Worm (Caenorhabditis elegans) whole organism, L1 larva: ENCODE data around the gene srz-101.

Source experiments
- ama-1 ChIP-seq: fragments of 150-350 bp; optimal IDR thresholded peaks from 2 replicates; lab custom pipeline; 2014
- ces-1 ChIP-seq: fragments of 150-350 bp; optimal IDR thresholded peaks from 2 replicates; lab custom pipeline; 2014; ENCODE audit warnings: missing biosample characterization, missing genetic modification reagents, missing genetic modification characterization
- lin-13 ChIP-seq: fragments of 150-350 bp; optimal IDR thresholded peaks from 2 replicates; lab custom pipeline; 2014; ENCODE audit warnings: missing biosample characterization, missing genetic modification reagents, missing genetic modification characterization
- lsy-2 ChIP-seq, 2 experiments: fragments of 150-350 bp; optimal IDR thresholded peaks; 2 replicates each; lab custom pipeline; 2014; ENCODE audit warnings: missing biosample characterization in 2 of 2, missing genetic modification characterization in 2 of 2
- nhr-12 ChIP-seq: sonication (generic microtip); optimal IDR thresholded peaks from 2 replicates; lab custom pipeline; 2017; ENCODE audit warnings: missing biosample characterization, missing genetic modification characterization
- nhr-28 ChIP-seq: fragments of 150-350 bp; optimal IDR thresholded peaks from 2 replicates; lab custom pipeline; 2014; ENCODE audit warnings: missing biosample characterization, missing genetic modification characterization
- unc-62 ChIP-seq: fragments of 150-350 bp; optimal IDR thresholded peaks from 2 replicates; lab custom pipeline; 2014; ENCODE audit warnings: missing biosample characterization, missing genetic modification reagents, missing genetic modification characterization

DNA sequence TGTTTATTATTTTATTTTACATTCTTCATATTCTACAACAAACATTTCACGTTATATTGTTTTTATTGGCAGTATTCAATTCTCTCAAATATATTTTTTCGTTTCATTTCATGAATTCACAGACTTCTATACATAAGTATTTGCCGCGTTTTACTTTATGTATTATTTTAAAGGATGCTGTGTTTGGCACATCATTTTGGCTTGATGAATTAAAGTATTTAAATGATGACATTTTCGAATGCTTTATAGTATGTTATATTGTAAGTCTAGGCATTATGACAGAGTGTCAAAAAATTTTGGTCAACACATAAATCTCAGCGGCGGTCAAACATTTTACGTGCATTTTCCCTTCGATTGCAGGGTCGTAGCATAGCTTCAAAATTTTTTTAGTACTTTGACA is 861 bp downstream of the srz-101 start:
- TF ChIP-seq ama-1 (no peak), lin-13 (no peak), nhr-28 (tag; lab: Kevin White, UChicago) (no peak), lsy-2 (tag; optimal IDR thresholded peaks at IDR 0.05; lab: Kevin White, UChicago) (no peak), nhr-12 (no peak), ces-1 (no peak), unc-62 (GFP tag; lab: Kevin White, UChicago) (no peak)
